Fruit fly (Drosophila melanogaster): ENCODE results near the gene betaTub97EF.

The betaTub97EF gene

DNA sequence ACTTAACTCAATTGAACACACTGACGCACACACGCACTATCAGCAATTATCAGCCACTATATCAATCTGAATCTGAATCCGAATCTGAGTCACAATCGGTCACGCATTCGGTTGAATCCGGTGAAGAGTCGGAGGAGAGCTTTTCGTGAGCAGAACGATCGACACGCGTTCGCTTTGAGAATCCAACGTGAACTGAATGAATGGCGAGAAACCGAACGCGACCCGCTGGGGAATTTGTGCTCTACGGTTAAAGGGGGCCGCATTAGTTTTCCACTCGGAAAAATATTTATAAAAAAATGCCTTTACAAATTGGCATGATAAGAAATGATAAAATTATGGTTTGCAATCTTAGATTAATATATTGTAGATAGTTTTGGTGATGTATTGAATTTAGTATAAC lies at the start of gene betaTub97EF:
Gene betaTub97EF, minus strand, starts transcription at position 196 of the 400 bp plus-strand sequence.
- TF ChIP-seq Eip93F (GFP tag; optimal IDR thresholded peaks at IDR 0.05), result no peak
- no peak for TF ChIP-seq cyc (GFP tag; optimal IDR thresholded peaks at IDR 0.05)
- TF ChIP-seq pdm3 (GFP tag; optimal IDR thresholded peaks at IDR 0.05), result peak; percentile 16
- peak; percentile 60 for TF ChIP-seq CG11294 (GFP tag; IDR thresholded peaks at IDR 0.05)
- peak; percentile 69 for TF ChIP-seq Eip78C (GFP tag)
- peak; percentile 45; the same call in 2 of the 3 replicates for TF ChIP-seq eg (GFP tag; IDR thresholded peaks at IDR 0.05)
- peak; percentile 42 for TF ChIP-seq Gug (GFP tag; IDR thresholded peaks at IDR 0.05)
- no peak for TF ChIP-seq CG8319 (GFP tag; optimal IDR thresholded peaks at IDR 0.05)
- no peak for TF ChIP-seq svp (GFP tag)
- peak; percentile 36; the same call in 1 of the 3 replicates for TF ChIP-seq CG6163 (GFP tag; IDR thresholded peaks at IDR 0.05)
- TF ChIP-seq esn (GFP tag; optimal IDR thresholded peaks at IDR 0.05), result no peak
- no peak for TF ChIP-seq Ets21C (GFP tag; optimal IDR thresholded peaks at IDR 0.05)
- TF ChIP-seq Ets96B (tag; optimal IDR thresholded peaks at IDR 0.05), result no peak

dm6 chr3R:28026315-28026714 lies 38.1 kb upstream of the betaTub97EF start, which contains the start of gene trv:
Gene trv (plus strand): TSS chr3R:28026615.
- TF ChIP-seq CG11762 (GFP tag; optimal IDR thresholded peaks at IDR 0.05; ENCODE audit: insufficient read depth) (no peak), CG6163 (GFP tag; IDR thresholded peaks at IDR 0.05) (no peak), CG34406 (GFP tag; optimal IDR thresholded peaks at IDR 0.05) (no peak), CG8319 (GFP tag; optimal IDR thresholded peaks at IDR 0.05) (no peak), fkh (GFP tag; optimal IDR thresholded peaks at IDR 0.05) (no peak), net (GFP tag; optimal IDR thresholded peaks at IDR 0.05) (no peak), Blimp-1 (GFP tag; optimal IDR thresholded peaks at IDR 0.05) (no peak), spab (GFP tag; optimal IDR thresholded peaks at IDR 0.05) (no peak)

- peak; percentile 48; the same call in 2 of the 3 replicates for TF ChIP-seq eg (GFP tag; IDR thresholded peaks at IDR 0.05)
- TF ChIP-seq net (GFP tag; optimal IDR thresholded peaks at IDR 0.05), result peak; percentile 34
- no peak for TF ChIP-seq topi (GFP tag; optimal IDR thresholded peaks at IDR 0.05)
- peak; percentile 12 for TF ChIP-seq esn (GFP tag; optimal IDR thresholded peaks at IDR 0.05)
- peak; percentile 11 for TF ChIP-seq CG11762 (GFP tag; optimal IDR thresholded peaks at IDR 0.05; ENCODE audit: insufficient read depth)
- no peak for TF ChIP-seq Lpt (GFP tag; optimal IDR thresholded peaks at IDR 0.05)
- peak in 1 of 2 experiments; percentile 57 for TF ChIP-seq ss (GFP tag; optimal IDR thresholded peaks at IDR 0.05)
- TF ChIP-seq CG6276 (GFP tag; optimal IDR thresholded peaks at IDR 0.05), result no peak
- TF ChIP-seq CG10631 (GFP tag; optimal IDR thresholded peaks at IDR 0.05), result no peak
- peak; percentile 9 for TF ChIP-seq CG8632 (GFP tag; optimal IDR thresholded peaks at IDR 0.05)
- TF ChIP-seq salr (GFP tag; optimal IDR thresholded peaks at IDR 0.05), result peak in 1 of 2 experiments; percentile 1
- peak; percentile 46 for TF ChIP-seq CG7368 (GFP tag; optimal IDR thresholded peaks at IDR 0.05)
- peak; percentile 38 for TF ChIP-seq OdsH (GFP tag; optimal IDR thresholded peaks at IDR 0.05)
- TF ChIP-seq fkh (GFP tag; optimal IDR thresholded peaks at IDR 0.05), result no peak
- TF ChIP-seq CG10669 (GFP tag; optimal IDR thresholded peaks at IDR 0.05), result peak; percentile 47
- no peak for TF ChIP-seq CG11902 (GFP tag; optimal IDR thresholded peaks at IDR 0.05)
- peak; percentile 50 for TF ChIP-seq CG3919 (GFP tag; optimal IDR thresholded peaks at IDR 0.05)
- peak; percentile 52 for TF ChIP-seq Ets96B (tag; optimal IDR thresholded peaks at IDR 0.05)
- no peak for TF ChIP-seq dac (GFP tag; optimal IDR thresholded peaks at IDR 0.05)
- TF ChIP-seq CG32006 (GFP tag; optimal IDR thresholded peaks at IDR 0.05), result peak; percentile 65
- TF ChIP-seq Smox (GFP tag; optimal IDR thresholded peaks at IDR 0.05), result peak; percentile 25
- peak; percentile 43 for TF ChIP-seq cyc (GFP tag; optimal IDR thresholded peaks at IDR 0.05)
- TF ChIP-seq dsx (GFP tag; optimal IDR thresholded peaks at IDR 0.05; ENCODE audit: poor library complexity, severe bottlenecking), result peak; percentile 36
- TF ChIP-seq Blimp-1 (GFP tag; optimal IDR thresholded peaks at IDR 0.05), result no peak
- TF ChIP-seq Hr4 (GFP tag; optimal IDR thresholded peaks at IDR 0.05), result peak; percentile 38
- TF ChIP-seq pdm3 (GFP tag; optimal IDR thresholded peaks at IDR 0.05), result peak; percentile 57
- TF ChIP-seq Sox15 (GFP tag; optimal IDR thresholded peaks at IDR 0.05), result peak; percentile 22
- peak; percentile 23 for TF ChIP-seq lz (GFP tag; optimal IDR thresholded peaks at IDR 0.05)
- TF ChIP-seq vri (GFP tag; optimal IDR thresholded peaks at IDR 0.05), result no peak
- TF ChIP-seq Sox102F (GFP tag; optimal IDR thresholded peaks at IDR 0.05), result peak; percentile 44
- TF ChIP-seq fd85E (GFP tag; optimal IDR thresholded peaks at IDR 0.05), result no peak
- peak; percentile 6 for TF ChIP-seq fd59A (GFP tag; optimal IDR thresholded peaks at IDR 0.05)
- TF ChIP-seq CG6808 (GFP tag; optimal IDR thresholded peaks at IDR 0.05), result peak; percentile 31
- TF ChIP-seq CG6792 (GFP tag; optimal IDR thresholded peaks at IDR 0.05), result peak; percentile 18
- peak; percentile 14 for TF ChIP-seq Sox14 (GFP tag; optimal IDR thresholded peaks at IDR 0.05)
- peak; percentile 65 for TF ChIP-seq Eip78C (GFP tag)
- TF ChIP-seq Eip93F (GFP tag; optimal IDR thresholded peaks at IDR 0.05), result no peak
Measured at dm6 chr3R:28025239-28025900, 37.2 kb upstream of the betaTub97EF start.

Data from whole organism, prepupa.